Worm (Caenorhabditis elegans) whole organism, early embryonic: ENCODE measurements around the gene nas-29.

Experiments used
- ama-1 ChIP-seq: fragments of 150-350 bp; optimal IDR thresholded peaks from 2 replicates; lab custom pipeline; 2014
- ets-7 ChIP-seq: sonication (generic microtip); optimal IDR thresholded peaks from 2 replicates; lab custom pipeline; 2016; ENCODE audit warnings: missing genotype, missing genetic modification characterization, missing compliant biosample characterization
- hmg-4 ChIP-seq: fragments of 200-800 bp; sonication (Bioruptor generic); optimal IDR thresholded peaks from 2 replicates; lab custom pipeline; 2018; ENCODE audit warnings: mild to moderate bottlenecking, missing genetic modification characterization, missing compliant biosample characterization
- scrt-1 ChIP-seq: fragments of 200-800 bp; sonication (Bioruptor generic); IDR thresholded peaks from 2 replicates; pipeline ENCODE4 v1.3.6; 2022; ENCODE audit warnings: missing genetic modification characterization, missing compliant biosample characterization
- sea-1 ChIP-seq: fragments of 200-800 bp; sonication (Bioruptor generic); conservative IDR thresholded peaks from 2 replicates; pipeline ENCODE4 v1.3.6; 2022; ENCODE audit warnings: missing genetic modification characterization, missing compliant biosample characterization

- TF ChIP-seq sea-1 (GFP tag; lab: Robert Waterston, UW) (no peak), hmg-4 (no peak), scrt-1 (GFP tag; lab: Robert Waterston, UW) (no peak), ets-7 (no peak), ama-1 (no peak)
Measured at ce11 chrII:5177902-5178301, 36.1 kb upstream of the nas-29 start, which contains the start of gene C27D6.12.
